Worm (Caenorhabditis elegans): Measurements from ENCODE around the gene F26F2.13.

DNA sequence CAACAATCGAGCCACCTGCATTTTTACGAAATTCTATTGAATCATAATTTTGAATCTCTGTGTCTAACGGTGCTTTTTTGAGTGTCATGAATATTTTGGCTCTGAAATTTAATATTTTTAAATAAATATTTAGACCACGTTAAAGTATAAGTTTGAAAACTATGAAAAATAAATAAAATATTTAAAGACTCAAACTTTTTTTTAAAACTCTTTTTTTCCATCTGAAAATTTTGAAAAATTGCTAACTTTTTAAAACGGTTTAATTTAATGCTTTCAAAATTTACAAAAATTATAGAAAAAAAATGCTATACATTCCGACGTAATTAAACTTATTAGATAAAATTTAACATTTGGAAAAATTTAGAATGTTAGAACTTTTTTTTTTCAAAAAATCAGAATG, 20.1 kb upstream of the F26F2.13 start, which contains the start of gene slc-36.3:
- TF ChIP-seq lin-39 (tag; optimal IDR thresholded peaks at IDR 0.05) (no peak), sma-3 (GFP tag; optimal IDR thresholded peaks at IDR 0.05) (no peak), elt-3 (tag; optimal IDR thresholded peaks at IDR 0.05) (no peak), nhr-23 (tag; optimal IDR thresholded peaks at IDR 0.05) (no peak), egl-27 (tag; optimal IDR thresholded peaks at IDR 0.05) (no peak), elt-1 (tag; optimal IDR thresholded peaks at IDR 0.05) (no peak), R02D3.7 (tag; optimal IDR thresholded peaks at IDR 0.05) (no peak), nhr-77 (tag; optimal IDR thresholded peaks at IDR 0.05) (no peak), nhr-21 (tag; optimal IDR thresholded peaks at IDR 0.05) (no peak), peb-1 (tag; optimal IDR thresholded peaks at IDR 0.05) (no peak), ama-1 (optimal IDR thresholded peaks at IDR 0.05) (no peak), zag-1 (tag; optimal IDR thresholded peaks at IDR 0.05) (no peak), mab-5 (tag; optimal IDR thresholded peaks at IDR 0.05) (no peak)

Measured in whole organism, L2 larva.